Fruit fly (Drosophila melanogaster) whole organism, embryonic: Measurements from ENCODE around the gene CG14837.
A peak's percentile ranks its signal among the peaks of the same experiment; 100 is the strongest.

Experiments used
- Blimp-1 ChIP-seq: fragments of 200-800 bp; sonication (Bioruptor generic); optimal IDR thresholded peaks from 3 replicates; lab custom pipeline; 2018; ENCODE audit warnings: missing biosample characterization, missing genetic modification characterization, mild to moderate bottlenecking, moderate library complexity, missing genetic modification reagents
- C15 ChIP-seq: fragments of 200-800 bp; sonication (Bioruptor generic); IDR thresholded peaks from 3 replicates; pipeline ENCODE4 v1.3.6; 2022; ENCODE audit warnings: missing biosample characterization, missing genetic modification characterization
- CG11085 ChIP-seq: fragments of 200-800 bp; sonication (Bioruptor generic); IDR thresholded peaks from 2 replicates; pipeline ENCODE4 v1.3.6; 2022; ENCODE audit warnings: missing biosample characterization, missing genetic modification characterization
- CG11398 ChIP-seq: fragments of 200-800 bp; sonication (Bioruptor generic); optimal IDR thresholded peaks from 2 replicates; lab custom pipeline; 2016; ENCODE audit warnings: missing biosample characterization, missing genetic modification characterization
- CG12236 ChIP-seq: fragments of 200-800 bp; sonication (Bioruptor generic); optimal IDR thresholded peaks from 2 replicates; lab custom pipeline; 2016; ENCODE audit warnings: missing biosample characterization, missing genetic modification characterization
- CG1529 ChIP-seq: fragments of 200-800 bp; sonication (Bioruptor generic); optimal IDR thresholded peaks from 3 replicates; lab custom pipeline; 2018; ENCODE audit warnings: missing biosample characterization, missing genetic modification characterization
- CG15479 ChIP-seq: fragments of 200-800 bp; sonication (Bioruptor generic); optimal IDR thresholded peaks from 3 replicates; lab custom pipeline; 2019; ENCODE audit warnings: missing biosample characterization, mild to moderate bottlenecking, missing genetic modification characterization, moderate library complexity
- CG17385 ChIP-seq: fragments of 200-800 bp; sonication (Bioruptor generic); optimal IDR thresholded peaks from 3 replicates; lab custom pipeline; 2018; ENCODE audit warnings: missing biosample characterization, mild to moderate bottlenecking, missing genetic modification characterization
- CG17829 ChIP-seq: fragments of 200-800 bp; optimal IDR thresholded peaks from 2 replicates; lab custom pipeline; 2019; ENCODE audit warnings: missing biosample characterization, mild to moderate bottlenecking, missing genetic modification characterization, moderate library complexity
- CG1832 ChIP-seq: fragments of 200-800 bp; sonication (Bioruptor generic); optimal IDR thresholded peaks from 2 replicates; lab custom pipeline; 2017; ENCODE audit warnings: missing biosample characterization, mild to moderate bottlenecking, missing genetic modification characterization, inconsistent platforms
- CG18619 ChIP-seq: fragments of 200-800 bp; sonication (Bioruptor generic); optimal IDR thresholded peaks from 3 replicates; lab custom pipeline; 2017; ENCODE audit warnings: missing biosample characterization, mild to moderate bottlenecking, missing genetic modification characterization
- CG3065 ChIP-seq: fragments of 200-800 bp; sonication (Bioruptor generic); optimal IDR thresholded peaks from 2 replicates; lab custom pipeline; 2016; ENCODE audit warnings: missing biosample characterization, missing genetic modification characterization
- CG31388 ChIP-seq: fragments of 200-800 bp; sonication (Bioruptor generic); optimal IDR thresholded peaks from 2 replicates; lab custom pipeline; 2016; ENCODE audit warnings: missing biosample characterization, missing genetic modification characterization
- CG4617 ChIP-seq: fragments of 200-800 bp; sonication (Bioruptor generic); optimal IDR thresholded peaks from 3 replicates; lab custom pipeline; 2016; ENCODE audit warnings: missing biosample characterization, missing genetic modification characterization, borderline replicate concordance
- CG7372 ChIP-seq: fragments of 200-800 bp; sonication (Bioruptor generic); IDR thresholded peaks from 2 replicates; pipeline ENCODE4 v1.3.6; 2022; ENCODE audit warnings: missing biosample characterization, missing genetic modification characterization
- CG9817 ChIP-seq: fragments of 200-800 bp; sonication (Bioruptor generic); optimal IDR thresholded peaks from 2 replicates; lab custom pipeline; 2018; ENCODE audit warnings: missing biosample characterization, mild to moderate bottlenecking, missing genetic modification characterization, moderate library complexity
- CG9932 ChIP-seq: fragments of 200-800 bp; sonication (Bioruptor generic); IDR thresholded peaks from 2 replicates; pipeline ENCODE4 v1.3.6; 2022; ENCODE audit warnings: missing biosample characterization, missing genetic modification characterization
- Camta ChIP-seq: fragments of 200-800 bp; sonication (Bioruptor generic); optimal IDR thresholded peaks from 2 replicates; lab custom pipeline; 2016; ENCODE audit warnings: missing biosample characterization, missing genetic modification characterization
- CrebB ChIP-seq: fragments of 200-800 bp; sonication (Bioruptor generic); optimal IDR thresholded peaks from 3 replicates; lab custom pipeline; 2018; ENCODE audit warnings: missing biosample characterization, mild to moderate bottlenecking, missing genetic modification characterization
- Dip2 ChIP-seq: fragments of 200-800 bp; sonication (Bioruptor generic); IDR thresholded peaks from 2 replicates; pipeline ENCODE4 v1.3.6; 2022; ENCODE audit warnings: missing biosample characterization, missing genetic modification characterization
- Gsc ChIP-seq: fragments of 200-800 bp; sonication (Bioruptor generic); IDR thresholded peaks from 2 replicates; pipeline ENCODE4 v1.3.6; 2022; ENCODE audit warnings: missing biosample characterization, missing genetic modification characterization
- Gug ChIP-seq: fragments of 200-800 bp; sonication (Bioruptor generic); IDR thresholded peaks from 4 replicates; pipeline ENCODE4 v1.3.6; 2022; ENCODE audit warnings: missing biosample characterization, missing genetic modification characterization
- Hr3 ChIP-seq: fragments of 200-800 bp; sonication (Bioruptor generic); optimal IDR thresholded peaks from 3 replicates; lab custom pipeline; 2016; ENCODE audit warnings: missing biosample characterization, missing genetic modification characterization
- Hr39 ChIP-seq: fragments of >200 bp; optimal IDR thresholded peaks from 2 replicates; lab custom pipeline; 2017
- Hr78 ChIP-seq, 2 experiments: fragments of 200-800 bp in 1 of 2; fragments of >200 bp in 1 of 2; sonication (Bioruptor generic) in 1 of 2; optimal IDR thresholded peaks; 2 replicates each; lab custom pipeline; 2017 to 2019; ENCODE audit warnings: missing biosample characterization in 2 of 2, missing genetic modification characterization in 2 of 2, mild to moderate bottlenecking in 1 of 2, moderate library complexity in 1 of 2
- Lim3 ChIP-seq: fragments of 200-800 bp; sonication (Bioruptor generic); IDR thresholded peaks from 2 replicates; pipeline ENCODE4 v1.3.6; 2022; ENCODE audit warnings: missing biosample characterization, missing genetic modification characterization
- Scr ChIP-seq: fragments of 200-800 bp; sonication (Bioruptor generic); IDR thresholded peaks from 2 replicates; pipeline ENCODE4 v1.3.6; 2022; ENCODE audit warnings: missing biosample characterization, missing genetic modification characterization; ENCODE audit not compliant: partially characterized antibody
- Taf1 ChIP-seq: fragments of 200-800 bp; sonication (Bioruptor generic); IDR thresholded peaks from 2 replicates; pipeline ENCODE4 v1.3.6; 2022; ENCODE audit warnings: missing biosample characterization, missing genetic modification characterization
- ato ChIP-seq: fragments of 200-800 bp; sonication (Bioruptor generic); IDR thresholded peaks from 2 replicates; pipeline ENCODE4 v1.3.6; 2022; ENCODE audit warnings: missing biosample characterization, missing genetic modification characterization; ENCODE audit not compliant: partially characterized antibody
- bigmax ChIP-seq: fragments of 200-800 bp; sonication (Bioruptor generic); optimal IDR thresholded peaks from 2 replicates; lab custom pipeline; 2018; ENCODE audit warnings: missing biosample characterization, mild to moderate bottlenecking, missing genetic modification characterization
- caup ChIP-seq: fragments of 200-800 bp; sonication (Bioruptor generic); optimal IDR thresholded peaks from 3 replicates; lab custom pipeline; 2017; ENCODE audit warnings: missing biosample characterization, mild to moderate bottlenecking, missing genetic modification characterization, moderate library complexity; ENCODE audit not compliant: severe bottlenecking
- dimm ChIP-seq: fragments of 200-800 bp; sonication (Bioruptor generic); IDR thresholded peaks from 2 replicates; pipeline ENCODE4 v1.3.6; 2022; ENCODE audit warnings: missing biosample characterization, missing genetic modification characterization
- fru ChIP-seq: fragments of >200 bp; optimal IDR thresholded peaks from 2 replicates; lab custom pipeline; 2017
- hb ChIP-seq: fragments of 200-800 bp; sonication (Bioruptor generic); IDR thresholded peaks from 3 replicates; pipeline ENCODE4 v1.3.6; 2022; ENCODE audit warnings: missing biosample characterization, missing genetic modification characterization; ENCODE audit not compliant: partially characterized antibody
- ind ChIP-seq: fragments of 200-800 bp; sonication (Bioruptor generic); optimal IDR thresholded peaks from 3 replicates; lab custom pipeline; 2016; ENCODE audit warnings: missing biosample characterization, missing genetic modification characterization
- insv ChIP-seq, 2 experiments: fragments of 200-800 bp; sonication (Bioruptor generic); optimal IDR thresholded peaks; 3 replicates each; lab custom pipeline; 2016 to 2018; ENCODE audit warnings: missing biosample characterization in 2 of 2, missing genetic modification characterization in 2 of 2
- jigr1 ChIP-seq: fragments of 200-800 bp; sonication (Bioruptor generic); IDR thresholded peaks from 3 replicates; pipeline ENCODE4 v1.3.6; 2022; ENCODE audit warnings: missing biosample characterization, missing genetic modification characterization
- lilli ChIP-seq: fragments of 200-800 bp; sonication (Bioruptor generic); optimal IDR thresholded peaks from 3 replicates; lab custom pipeline; 2016; ENCODE audit warnings: missing biosample characterization, missing genetic modification characterization
- pho ChIP-seq: fragments of 200-800 bp; sonication (Bioruptor generic); optimal IDR thresholded peaks from 2 replicates; lab custom pipeline; 2016; ENCODE audit warnings: missing biosample characterization, missing genetic modification characterization
- prd ChIP-seq, 3 experiments: fragments of >200 bp in 2 of 3; fragments of 200-800 bp in 1 of 3; sonication (Bioruptor generic) in 1 of 3; optimal IDR thresholded peaks in 2 of 3; IDR thresholded peaks in 1 of 3; 2 replicates in 2 of 3; 3 replicates in 1 of 3; pipeline versions ENCODE4 v1.3.6 to Lab custom; 2017 to 2022; ENCODE audit warnings: missing biosample characterization in 1 of 3, missing genetic modification characterization in 1 of 3
- pzg ChIP-seq: fragments of 200-800 bp; sonication (Bioruptor generic); optimal IDR thresholded peaks from 3 replicates; lab custom pipeline; 2018; ENCODE audit warnings: missing biosample characterization, mild to moderate bottlenecking, missing genetic modification characterization, moderate library complexity
- row ChIP-seq: fragments of 200-800 bp; sonication (Bioruptor generic); IDR thresholded peaks from 3 replicates; pipeline ENCODE4 v1.3.6; 2022; ENCODE audit warnings: missing biosample characterization, missing genetic modification characterization
- sc ChIP-seq, 3 experiments: fragments of >200 bp in 2 of 3; fragments of 200-800 bp in 1 of 3; sonication (Bioruptor generic) in 1 of 3; optimal IDR thresholded peaks; 2 replicates in 2 of 3; 3 replicates in 1 of 3; lab custom pipeline; 2017; ENCODE audit warnings: mild to moderate bottlenecking in 1 of 3, missing biosample characterization in 1 of 3, missing genetic modification characterization in 1 of 3, missing genetic modification reagents in 1 of 3
- sima ChIP-seq: fragments of 200-800 bp; sonication (Bioruptor generic); optimal IDR thresholded peaks from 2 replicates; lab custom pipeline; 2016; ENCODE audit warnings: missing biosample characterization, missing genetic modification characterization
- slp2 ChIP-seq: fragments of 200-800 bp; sonication (Bioruptor generic); optimal IDR thresholded peaks from 2 replicates; lab custom pipeline; 2016; ENCODE audit warnings: missing biosample characterization, missing genetic modification characterization
- sug ChIP-seq: fragments of 200-800 bp; optimal IDR thresholded peaks from 2 replicates; lab custom pipeline; 2019; ENCODE audit warnings: missing biosample characterization, mild to moderate bottlenecking, missing genetic modification characterization, moderate library complexity
- tgo ChIP-seq: fragments of 200-800 bp; sonication (Bioruptor generic); IDR thresholded peaks from 3 replicates; pipeline ENCODE4 v1.3.6; 2022; ENCODE audit warnings: missing biosample characterization, missing genetic modification characterization
- vnd ChIP-seq: fragments of 200-800 bp; sonication (Bioruptor generic); IDR thresholded peaks from 3 replicates; pipeline ENCODE4 v1.3.6; 2022; ENCODE audit warnings: missing biosample characterization, missing genetic modification characterization; ENCODE audit not compliant: partially characterized antibody

The CG14837 gene

DNA sequence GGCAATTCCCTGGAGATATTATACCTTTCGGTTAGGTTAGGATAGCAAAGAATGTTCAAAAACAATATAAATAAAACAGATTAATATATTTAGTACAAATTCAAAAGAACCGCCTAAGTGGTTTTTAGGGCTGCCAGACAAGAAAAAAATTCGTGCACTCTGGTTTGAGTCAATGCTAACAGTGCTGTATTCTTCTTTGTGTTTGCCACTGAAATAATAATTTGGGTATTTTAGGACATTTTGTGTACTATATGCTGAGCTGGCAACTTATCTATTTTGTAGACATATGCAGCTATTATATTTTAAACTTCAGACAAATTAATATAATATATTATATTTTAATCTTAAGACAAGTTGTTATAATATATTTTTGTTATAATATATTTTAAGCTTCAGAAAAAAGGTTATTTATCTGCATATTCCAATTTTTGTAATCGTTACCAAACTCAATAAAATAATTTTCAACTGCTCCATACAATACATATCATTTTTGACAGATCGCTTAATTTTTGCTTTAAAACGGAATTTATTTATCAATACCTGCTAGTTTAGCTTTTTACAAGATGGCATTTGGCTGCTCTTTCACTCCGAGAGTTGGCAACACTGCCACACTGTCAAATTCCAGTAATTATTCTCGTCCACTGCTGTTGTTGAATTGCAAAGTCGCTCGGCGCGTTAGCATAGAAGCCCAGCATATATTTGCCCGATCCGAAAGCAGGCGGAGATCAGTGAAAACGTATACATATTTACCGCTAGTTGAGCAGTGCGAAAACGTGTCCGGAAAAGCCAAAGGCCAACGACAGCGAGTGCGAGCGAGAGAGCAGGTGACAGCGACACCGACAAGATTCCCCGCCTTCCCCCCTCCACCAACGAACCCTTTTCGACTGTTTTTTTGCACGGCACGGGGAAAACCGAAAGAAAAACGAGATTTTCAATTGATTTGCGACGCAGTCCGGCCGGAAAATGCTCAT is 49.1 kb downstream of the CG14837 start, which contains the start of gene CG7546 (continued):
- TF ChIP-seq CG17385 (GFP tag; lab: Kevin White, UChicago) (peak; percentile 10), sima (no peak), Hr3 (GFP tag; lab: Kevin White, UChicago) (peak; percentile 56), CG3065 (GFP tag; lab: Kevin White, UChicago) (no peak), pzg (GFP tag; lab: Kevin White, UChicago) (peak; percentile 68), CG18619 (peak; percentile 34), CG17829 (tag; lab: Kevin White, UChicago) (peak; percentile 31), pho (no peak), hb (GFP tag; lab: Robert Waterston, UW) (no peak), Gug (GFP tag; lab: Robert Waterston, UW) (peak; percentile 52; the same call in 1 of the 4 replicates), CG12236 (GFP tag; lab: Kevin White, UChicago) (no peak), Hr78 (GFP tag; optimal IDR thresholded peaks at IDR 0.05; lab: Kevin White, UChicago) (no peak), tgo (GFP tag; lab: Robert Waterston, UW) (no peak), Scr (no peak), Gsc (GFP tag; lab: Robert Waterston, UW) (no peak), CG11085 (GFP tag; lab: Robert Waterston, UW) (no peak), Hr39 (no peak), CG4617 (peak; percentile 91), ind (GFP tag; lab: Kevin White, UChicago) (peak; percentile 56), CG1832 (GFP tag; lab: Kevin White, UChicago) (peak; percentile 84), lilli (peak; percentile 31), CG11398 (GFP tag; lab: Kevin White, UChicago) (no peak), CG15479 (GFP tag; lab: Kevin White, UChicago) (no peak), caup (GFP tag; lab: Kevin White, UChicago) (no peak), CG9817 (tag; lab: Kevin White, UChicago) (peak; percentile 51), CG9932 (GFP tag; lab: Robert Waterston, UW) (peak; percentile 62), C15 (no peak), row (GFP tag; lab: Robert Waterston, UW) (peak; percentile 80), Lim3 (no peak), fru (lab: Kevin White, UChicago) (no peak), prd (optimal IDR thresholded peaks at IDR 0.05; lab: Kevin White, UChicago) (no peak), prd (GFP tag; IDR thresholded peaks at IDR 0.05; lab: Robert Waterston, UW) (peak; percentile 52; the same call in 2 of the 3 replicates), sc (optimal IDR thresholded peaks at IDR 0.05; lab: Kevin White, UChicago) (no peak), sc (GFP tag; optimal IDR thresholded peaks at IDR 0.05; lab: Kevin White, UChicago) (no peak), bigmax (no peak), sug (tag; lab: Kevin White, UChicago) (peak; percentile 48), CG7372 (GFP tag; lab: Robert Waterston, UW) (0 out of 2 replicates have a peak, but pooled peaks have one; percentile 9), Dip2 (GFP tag; lab: Robert Waterston, UW) (no peak), CG31388 (GFP tag; lab: Kevin White, UChicago) (no peak), Taf1 (GFP tag; lab: Robert Waterston, UW) (no peak), slp2 (GFP tag; lab: Kevin White, UChicago) (no peak), jigr1 (GFP tag; lab: Robert Waterston, UW) (no peak), insv (GFP tag; optimal IDR thresholded peaks at IDR 0.05; lab: Kevin White, UChicago) (no peak), CG1529 (GFP tag; lab: Kevin White, UChicago) (no peak), CrebB (tag; lab: Kevin White, UChicago) (no peak), dimm (GFP tag; lab: Robert Waterston, UW) (no peak), ato (no peak), Camta (GFP tag; lab: Kevin White, UChicago) (no peak), vnd (GFP tag; lab: Robert Waterston, UW) (no peak), Blimp-1 (no peak)
